Worm (Caenorhabditis elegans): Measurements from ENCODE around the gene F36H1.3.

ce11 chrIV:11031640-11032039 is 18.3 kb upstream of the F36H1.3 start:
- TF ChIP-seq nhr-25 (tag; optimal IDR thresholded peaks at IDR 0.05; ENCODE audit: borderline replicate concordance, insufficient read depth) (no peak), nhr-11 (tag; optimal IDR thresholded peaks at IDR 0.05) (no peak), unc-130 (GFP tag; optimal IDR thresholded peaks at IDR 0.05) (no peak), F26F4.8 (GFP tag; conservative IDR thresholded peaks at IDR 0.05) (no peak), pqm-1 (tag; optimal IDR thresholded peaks at IDR 0.05) (peak; percentile 57), R02D3.7 (tag; optimal IDR thresholded peaks at IDR 0.05) (no peak), ceh-82 (tag; optimal IDR thresholded peaks at IDR 0.05) (no peak), ZK337.2 (GFP tag; IDR thresholded peaks at IDR 0.05) (no peak), Y75B8A.6 (GFP tag; IDR thresholded peaks at IDR 0.05) (no peak), mdl-1 (tag; optimal IDR thresholded peaks at IDR 0.05) (no peak), snpc-4 (tag; optimal IDR thresholded peaks at IDR 0.05) (no peak), mep-1 (tag; optimal IDR thresholded peaks at IDR 0.05) (peak; percentile 50), lin-15B (tag; optimal IDR thresholded peaks at IDR 0.05) (no peak)
